Worm (Caenorhabditis elegans) whole organism, late embryonic: ENCODE data around the gene aly-3.
A peak's percentile ranks its signal among the peaks of the same experiment; 100 is the strongest.

Experiments used
- C08G9.2 ChIP-seq: sonication (generic microtip); optimal IDR thresholded peaks from 2 replicates; lab custom pipeline; 2016; ENCODE audit warnings: mild to moderate bottlenecking, missing genetic modification characterization, moderate library complexity, missing compliant biosample characterization
- F13H6.1 ChIP-seq: sonication (generic microtip); optimal IDR thresholded peaks from 2 replicates; lab custom pipeline; 2016; ENCODE audit warnings: missing genetic modification characterization, missing compliant biosample characterization
- K02D7.2 ChIP-seq: sonication (generic microtip); optimal IDR thresholded peaks from 2 replicates; lab custom pipeline; 2017; ENCODE audit warnings: mild to moderate bottlenecking, missing genetic modification characterization, missing compliant biosample characterization
- T23F11.4 ChIP-seq: fragments of 200-800 bp; sonication (Bioruptor generic); optimal IDR thresholded peaks from 2 replicates; lab custom pipeline; 2018; ENCODE audit warnings: mild to moderate bottlenecking, missing genetic modification characterization, missing compliant biosample characterization
- Y22D7AL.16 ChIP-seq: sonication (generic microtip); optimal IDR thresholded peaks from 2 replicates; lab custom pipeline; 2016; ENCODE audit warnings: missing genetic modification characterization, missing compliant biosample characterization
- ceh-14 ChIP-seq: sonication (generic microtip); optimal IDR thresholded peaks from 2 replicates; lab custom pipeline; 2016; ENCODE audit warnings: missing genotype, missing genetic modification characterization, missing compliant biosample characterization
- ceh-22 ChIP-seq: sonication (generic microtip); optimal IDR thresholded peaks from 2 replicates; lab custom pipeline; 2017; ENCODE audit warnings: missing biosample characterization, missing genetic modification characterization
- ceh-30 ChIP-seq: fragments of 150-350 bp; optimal IDR thresholded peaks from 2 replicates; lab custom pipeline; 2014; ENCODE audit warnings: missing biosample characterization, missing genetic modification characterization
- ceh-31 ChIP-seq: sonication (generic microtip); optimal IDR thresholded peaks from 2 replicates; lab custom pipeline; 2016; ENCODE audit warnings: missing genetic modification characterization, missing compliant biosample characterization
- ceh-48 ChIP-seq: sonication (generic microtip); optimal IDR thresholded peaks from 2 replicates; lab custom pipeline; 2016; ENCODE audit warnings: missing genetic modification characterization, inconsistent platforms, missing compliant biosample characterization
- ceh-6 ChIP-seq: fragments of 200-800 bp; sonication (Bioruptor generic); optimal IDR thresholded peaks from 2 replicates; lab custom pipeline; 2018; ENCODE audit warnings: mild to moderate bottlenecking, missing genetic modification characterization, missing compliant biosample characterization
- ceh-9 ChIP-seq: sonication (generic microtip); optimal IDR thresholded peaks from 2 replicates; lab custom pipeline; 2016; ENCODE audit warnings: mild to moderate bottlenecking, missing genetic modification characterization, inconsistent platforms, missing compliant biosample characterization
- dmd-4 ChIP-seq: sonication (generic microtip); optimal IDR thresholded peaks from 2 replicates; lab custom pipeline; 2016; ENCODE audit warnings: borderline replicate concordance, missing genetic modification characterization, missing compliant biosample characterization
- dve-1 ChIP-seq: sonication (generic microtip); optimal IDR thresholded peaks from 2 replicates; lab custom pipeline; 2017; ENCODE audit warnings: antibody characterized with exemption, mild to moderate bottlenecking, missing genetic modification characterization, missing compliant biosample characterization
- elt-4 ChIP-seq: sonication (generic microtip); optimal IDR thresholded peaks from 2 replicates; lab custom pipeline; 2016; ENCODE audit warnings: missing genetic modification characterization, missing compliant biosample characterization
- ets-4 ChIP-seq: sonication (generic microtip); optimal IDR thresholded peaks from 2 replicates; lab custom pipeline; 2016; ENCODE audit warnings: missing genetic modification characterization, missing compliant biosample characterization
- fkh-6 ChIP-seq: sonication (generic microtip); optimal IDR thresholded peaks from 2 replicates; lab custom pipeline; 2016; ENCODE audit warnings: missing genetic modification characterization, missing compliant biosample characterization
- gmeb-2 ChIP-seq: sonication (generic microtip); optimal IDR thresholded peaks from 2 replicates; lab custom pipeline; 2016; ENCODE audit warnings: missing genetic modification characterization, inconsistent platforms, missing compliant biosample characterization
- hlh-8 ChIP-seq: sonication (generic microtip); optimal IDR thresholded peaks from 2 replicates; lab custom pipeline; 2016; ENCODE audit warnings: missing genotype, missing genetic modification characterization, missing compliant biosample characterization
- lin-11 ChIP-seq: fragments of 200-800 bp; sonication (Bioruptor generic); optimal IDR thresholded peaks from 2 replicates; lab custom pipeline; 2018; ENCODE audit warnings: mild to moderate bottlenecking, missing genetic modification characterization, missing compliant biosample characterization
- madf-2 ChIP-seq: sonication (generic microtip); optimal IDR thresholded peaks from 2 replicates; lab custom pipeline; 2017; ENCODE audit warnings: missing genetic modification characterization, missing compliant biosample characterization
- mec-3 ChIP-seq: sonication (generic microtip); optimal IDR thresholded peaks from 2 replicates; lab custom pipeline; 2016; ENCODE audit warnings: borderline replicate concordance, missing genetic modification characterization, missing compliant biosample characterization
- nfya-1 ChIP-seq: sonication (generic microtip); optimal IDR thresholded peaks from 2 replicates; lab custom pipeline; 2017; ENCODE audit warnings: missing genetic modification characterization, mild to moderate bottlenecking, missing compliant biosample characterization, antibody characterized with exemption, moderate library complexity
- npax-4 ChIP-seq: sonication (generic microtip); optimal IDR thresholded peaks from 2 replicates; lab custom pipeline; 2016; ENCODE audit warnings: missing genetic modification characterization, missing compliant biosample characterization
- pat-9 ChIP-seq: fragments of 200-800 bp; sonication (Bioruptor generic); optimal IDR thresholded peaks from 2 replicates; lab custom pipeline; 2018; ENCODE audit warnings: mild to moderate bottlenecking, missing genetic modification characterization, moderate library complexity, missing compliant biosample characterization
- pha-4 ChIP-seq: fragments of 150-350 bp; optimal IDR thresholded peaks from 2 replicates; lab custom pipeline; 2018; ENCODE audit warnings: missing biosample characterization, missing genetic modification reagents, missing genetic modification characterization
- pqm-1 ChIP-seq: sonication (generic microtip); optimal IDR thresholded peaks from 2 replicates; lab custom pipeline; 2016; ENCODE audit warnings: missing genetic modification characterization, missing compliant biosample characterization
- rnt-1 ChIP-seq: sonication (generic microtip); optimal IDR thresholded peaks from 2 replicates; lab custom pipeline; 2016; ENCODE audit warnings: missing genetic modification characterization, missing compliant biosample characterization
- tbx-2 ChIP-seq: sonication (generic microtip); optimal IDR thresholded peaks from 2 replicates; lab custom pipeline; 2016; ENCODE audit warnings: missing genetic modification characterization, missing compliant biosample characterization
- ttx-3 ChIP-seq: sonication (generic microtip); optimal IDR thresholded peaks from 2 replicates; lab custom pipeline; 2016; ENCODE audit warnings: missing genetic modification reagents, missing genetic modification characterization, missing compliant biosample characterization
- unc-3 ChIP-seq, 2 experiments: fragments of 200-800 bp in 1 of 2; sonication (Bioruptor generic) in 1 of 2; sonication (generic microtip) in 1 of 2; conservative IDR thresholded peaks in 1 of 2; optimal IDR thresholded peaks in 1 of 2; 2 replicates each; pipeline versions ENCODE4 v1.3.6 to Lab custom; 2016 to 2022; ENCODE audit warnings: missing compliant biosample characterization in 2 of 2, missing genetic modification characterization in 2 of 2, missing genetic modification reagents in 1 of 2
- unc-42 ChIP-seq: sonication (generic microtip); optimal IDR thresholded peaks from 2 replicates; lab custom pipeline; 2016; ENCODE audit warnings: missing genotype, missing genetic modification characterization, missing compliant biosample characterization
- unc-86 ChIP-seq: sonication (generic microtip); optimal IDR thresholded peaks from 2 replicates; lab custom pipeline; 2016; ENCODE audit warnings: missing genetic modification characterization, missing compliant biosample characterization
- zip-5 ChIP-seq: sonication (generic microtip); optimal IDR thresholded peaks from 2 replicates; lab custom pipeline; 2016; ENCODE audit warnings: missing genetic modification characterization, missing compliant biosample characterization

Gene aly-3

DNA sequence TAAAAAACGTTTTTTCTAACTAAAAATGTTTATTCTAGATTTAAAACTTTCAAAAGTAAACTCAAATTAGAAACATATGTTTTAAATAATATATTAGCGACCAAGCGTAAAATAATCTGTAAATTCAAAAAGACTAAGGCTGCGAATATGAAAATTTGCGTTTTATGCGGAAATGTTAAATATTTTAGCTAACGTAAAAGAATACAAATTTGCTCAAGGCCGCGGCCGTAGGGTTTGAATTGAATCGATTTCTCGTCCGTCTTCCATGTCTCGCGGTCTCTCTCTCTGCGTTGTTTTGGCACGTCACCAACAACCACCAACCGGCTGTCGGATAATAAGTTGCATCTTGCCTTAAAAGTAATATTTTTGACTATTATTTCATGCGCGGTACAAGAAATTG lies 29.3 kb upstream of the aly-3 start, which contains the start of gene F11A10.5:
TSS of gene F11A10.5 (plus strand) at position 301 of the 400 bp plus-strand sequence.
- no peak for TF ChIP-seq Y22D7AL.16 (tag; lab: Kevin White, UChicago)
- TF ChIP-seq madf-2 (tag; lab: Kevin White, UChicago): no peak
- TF ChIP-seq ceh-31: peak; percentile 10
- TF ChIP-seq zip-5 (tag; lab: Kevin White, UChicago): peak; percentile 16
- peak; percentile 47 for TF ChIP-seq ceh-48

DNA sequence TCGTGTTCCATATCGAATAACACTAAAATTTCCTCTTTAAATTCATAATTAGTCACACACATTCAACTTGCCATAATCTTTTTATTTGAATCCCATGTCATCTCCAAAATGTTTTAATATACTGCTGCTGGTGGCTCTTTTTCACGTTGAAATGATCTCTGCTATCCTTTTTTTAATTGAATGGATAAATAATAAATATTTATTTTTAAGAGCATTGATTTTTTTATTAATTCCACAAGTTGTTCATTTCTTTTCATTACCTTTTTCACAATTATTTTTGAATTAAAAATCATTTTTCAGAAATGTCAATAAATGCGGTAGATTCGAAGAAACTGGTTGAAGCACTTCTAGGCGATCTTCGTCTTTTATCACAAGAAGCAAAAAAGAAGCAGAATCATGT lies 26.6 kb upstream of the aly-3 start, which contains the start of gene mon-2:
TSS of gene mon-2 (plus strand) at position 301 of the 400 bp plus-strand sequence.
- TF ChIP-seq npax-4 (tag; lab: Kevin White, UChicago): no peak
- no peak for TF ChIP-seq rnt-1 (tag; lab: Kevin White, UChicago)
- no peak for TF ChIP-seq ceh-22 (tag; lab: Kevin White, UChicago)
- TF ChIP-seq unc-86 (tag; lab: Kevin White, UChicago): no peak
- TF ChIP-seq, all 69 proteins: peak for 0

DNA sequence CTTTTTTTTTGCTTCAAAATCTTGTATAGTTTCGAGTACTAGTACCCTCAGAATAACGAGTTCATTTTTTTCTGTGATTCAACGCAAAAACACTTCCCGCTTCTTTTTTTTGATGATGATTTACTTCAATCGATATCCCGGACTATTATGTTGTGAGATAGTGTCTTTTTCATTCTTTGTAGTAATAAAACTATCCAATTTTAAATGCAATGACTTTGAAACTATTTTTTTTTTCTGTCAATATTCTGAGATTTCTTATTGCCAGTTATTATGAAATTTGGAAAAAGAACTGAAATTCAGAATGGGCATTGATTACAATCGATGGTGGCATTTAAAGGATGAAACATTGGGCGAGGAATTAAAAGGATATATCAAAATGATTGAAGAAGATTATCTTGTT lies 17.5 kb upstream of the aly-3 start, which contains the start of gene M18.3:
TSS of gene M18.3 (plus strand) at position 301 of the 400 bp plus-strand sequence.
- no peak for TF ChIP-seq dve-1 (tag; lab: Kevin White, UChicago)

DNA sequence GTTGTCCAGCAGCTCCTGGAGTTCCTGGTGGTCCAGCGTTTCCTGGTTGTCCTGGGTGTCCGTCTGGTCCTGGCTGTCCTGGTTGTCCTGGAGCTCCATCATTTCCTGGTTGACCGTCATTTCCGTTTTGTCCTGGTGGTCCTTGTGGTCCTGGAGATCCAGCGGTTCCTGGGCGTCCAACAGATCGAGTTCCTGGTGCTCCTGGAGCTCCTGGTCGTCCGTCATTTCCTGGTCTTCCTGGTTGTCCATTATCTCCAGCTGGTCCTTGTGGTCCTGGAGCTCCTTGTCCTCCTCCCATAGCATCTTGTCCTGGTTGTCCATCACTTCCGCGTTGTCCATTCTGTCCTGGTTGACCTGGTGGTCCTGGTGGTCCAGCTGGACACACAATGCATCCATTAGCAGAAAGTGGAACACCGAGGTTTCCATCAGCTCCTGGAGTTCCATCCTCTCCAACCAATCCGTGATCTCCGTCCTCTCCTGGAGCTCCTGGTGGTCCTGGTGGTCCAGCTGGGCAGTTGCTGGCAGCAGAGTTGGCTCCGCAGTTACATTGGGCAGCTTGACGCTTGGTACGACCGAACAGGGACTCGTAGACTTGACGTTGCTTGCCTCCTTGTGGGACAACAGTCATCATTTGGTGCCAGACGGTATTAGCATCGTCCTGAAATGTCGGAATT lies 14.0 kb upstream of the aly-3 start:
- TF ChIP-seq elt-4 (tag; lab: Kevin White, UChicago) (peak; percentile 38), ceh-48 (no peak)

DNA sequence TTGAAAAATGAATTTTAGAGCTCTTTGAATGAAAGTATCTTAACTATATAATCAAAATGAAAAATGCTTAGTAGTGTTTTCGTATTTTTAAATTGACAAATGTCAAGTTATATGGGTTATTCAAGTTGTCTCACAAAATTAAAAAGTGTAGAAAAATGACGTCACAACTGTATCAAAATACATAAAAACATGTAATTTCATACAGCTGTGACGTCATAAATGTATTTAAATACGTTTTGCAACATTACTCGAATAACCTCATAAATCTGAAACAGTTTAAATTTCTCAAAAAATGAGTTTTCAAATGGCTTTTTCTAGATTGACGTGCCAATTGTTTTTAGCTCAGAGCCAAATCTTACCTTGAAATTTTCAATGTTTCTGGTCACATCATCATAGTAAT lies 13.3 kb upstream of the aly-3 start:
- TF ChIP-seq tbx-2 (no peak), rnt-1 (tag; lab: Kevin White, UChicago) (no peak), ceh-9 (tag; lab: Kevin White, UChicago) (no peak), ceh-6 (GFP tag; lab: Kevin White, UChicago) (no peak), unc-42 (tag; lab: Kevin White, UChicago) (no peak), C08G9.2 (tag; lab: Kevin White, UChicago) (no peak), ceh-30 (tag; lab: Kevin White, UChicago) (no peak), mec-3 (tag; lab: Kevin White, UChicago) (no peak), T23F11.4 (GFP tag; lab: Kevin White, UChicago) (no peak), hlh-8 (no peak), pat-9 (tag; lab: Kevin White, UChicago) (no peak), pha-4 (no peak), ceh-22 (tag; lab: Kevin White, UChicago) (no peak), unc-3 (GFP tag; conservative IDR thresholded peaks at IDR 0.05; lab: Robert Waterston, UW) (no peak), unc-3 (tag; optimal IDR thresholded peaks at IDR 0.05; lab: Kevin White, UChicago) (no peak)

DNA sequence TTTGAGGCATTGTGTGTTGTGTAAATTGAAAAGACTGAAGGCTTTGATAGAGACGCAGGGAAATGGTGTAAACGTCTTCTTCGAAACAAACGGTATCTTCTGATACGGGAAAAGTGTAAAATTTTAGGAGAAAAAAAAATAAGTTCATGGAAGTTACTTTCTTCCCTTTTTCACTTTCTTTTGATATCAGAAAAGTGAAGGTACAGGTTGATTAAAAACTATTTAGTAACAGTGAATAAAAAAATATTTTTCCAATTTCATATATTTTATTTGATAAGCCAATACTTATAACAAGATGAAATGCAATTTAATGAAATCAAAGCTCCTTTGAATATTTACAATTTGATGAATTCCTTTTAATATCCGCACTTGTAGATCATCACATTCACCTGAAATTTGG lies 12.7 kb upstream of the aly-3 start, which contains the start of gene col-129:
TSS of gene col-129 (minus strand) at position 101 of the 400 bp plus-strand sequence.
- TF ChIP-seq C08G9.2 (tag; lab: Kevin White, UChicago) (no peak), F13H6.1 (tag; lab: Kevin White, UChicago) (no peak), rnt-1 (tag; lab: Kevin White, UChicago) (no peak), unc-3 (GFP tag; conservative IDR thresholded peaks at IDR 0.05; lab: Robert Waterston, UW) (no peak), unc-3 (tag; optimal IDR thresholded peaks at IDR 0.05; lab: Kevin White, UChicago) (no peak), pqm-1 (no peak), ttx-3 (tag; lab: Kevin White, UChicago) (no peak), gmeb-2 (no peak), ceh-14 (no peak), ets-4 (no peak), nfya-1 (tag; lab: Kevin White, UChicago) (no peak), ceh-22 (tag; lab: Kevin White, UChicago) (no peak), lin-11 (tag; lab: Kevin White, UChicago) (no peak), fkh-6 (tag; lab: Kevin White, UChicago) (no peak), K02D7.2 (tag; lab: Kevin White, UChicago) (no peak), dmd-4 (no peak)
